Fruit fly (Drosophila melanogaster): ENCODE results near the gene SoYb.

The SoYb gene

dm6 chr2L:9954696-9955095 lies 47.8 kb downstream of the SoYb start:
- no peak for TF ChIP-seq usp (GFP tag; optimal IDR thresholded peaks at IDR 0.05)
- TF ChIP-seq CG32264 (GFP tag; optimal IDR thresholded peaks at IDR 0.05), result no peak
- TF ChIP-seq woc (GFP tag; optimal IDR thresholded peaks at IDR 0.05), result no peak
- no peak for TF ChIP-seq GATAd (GFP tag; optimal IDR thresholded peaks at IDR 0.05)
- TF ChIP-seq fru (GFP tag; optimal IDR thresholded peaks at IDR 0.05), result no peak
- TF ChIP-seq brk (GFP tag; optimal IDR thresholded peaks at IDR 0.05), result no peak
- TF ChIP-seq Hr83 (GFP tag; optimal IDR thresholded peaks at IDR 0.05; ENCODE audit: poor library complexity, severe bottlenecking), result no peak
- no peak for TF ChIP-seq h (GFP tag; optimal IDR thresholded peaks at IDR 0.05)

dm6 chr2L:9954119-9954518 lies 48.4 kb downstream of the SoYb start, which contains the start of the genes CG13126 and CG4709:
CG13126 (minus strand) TSS chr2L:9954181.
CG4709 (plus strand) TSS chr2L:9954325.
- TF ChIP-seq dmrt93B (GFP tag; optimal IDR thresholded peaks at IDR 0.05), result peak; percentile 79
- no peak for TF ChIP-seq CG32264 (GFP tag; optimal IDR thresholded peaks at IDR 0.05)
- no peak for TF ChIP-seq Dfd (GFP tag; optimal IDR thresholded peaks at IDR 0.05)
- TF ChIP-seq Vsx2 (GFP tag; optimal IDR thresholded peaks at IDR 0.05; ENCODE audit: partially characterized antibody), result no peak
- no peak for TF ChIP-seq Hr78 (GFP tag; optimal IDR thresholded peaks at IDR 0.05)
- TF ChIP-seq psq (GFP tag; optimal IDR thresholded peaks at IDR 0.05), result peak; percentile 87
- no peak for TF ChIP-seq jim (GFP tag; optimal IDR thresholded peaks at IDR 0.05)
- peak; percentile 32 for TF ChIP-seq Myc (optimal IDR thresholded peaks at IDR 0.05)
- TF ChIP-seq Hr83 (GFP tag; optimal IDR thresholded peaks at IDR 0.05; ENCODE audit: poor library complexity, severe bottlenecking), result peak; percentile 73
- no peak for TF ChIP-seq dl (GFP tag; optimal IDR thresholded peaks at IDR 0.05; ENCODE audit: insufficient read depth in 1 of 2, partially characterized antibody in 2 of 2)
- TF ChIP-seq dsf (GFP tag; optimal IDR thresholded peaks at IDR 0.05; ENCODE audit: borderline replicate concordance), result peak; percentile 58
- peak; percentile 85 for TF ChIP-seq sage (GFP tag; optimal IDR thresholded peaks at IDR 0.05)
- TF ChIP-seq HLH106 (tag; optimal IDR thresholded peaks at IDR 0.05), result peak; percentile 95
- TF ChIP-seq usp (GFP tag; optimal IDR thresholded peaks at IDR 0.05), result no peak
- peak; percentile 93 for TF ChIP-seq brk (GFP tag; optimal IDR thresholded peaks at IDR 0.05)
- TF ChIP-seq Dif (GFP tag; optimal IDR thresholded peaks at IDR 0.05; ENCODE audit: partially characterized antibody), result no peak
- TF ChIP-seq foxo (GFP tag; optimal IDR thresholded peaks at IDR 0.05), result peak in 1 of 2 experiments; percentile 92
- TF ChIP-seq lola (GFP tag; optimal IDR thresholded peaks at IDR 0.05), result no peak
- peak; percentile 77 for TF ChIP-seq sv (GFP tag; optimal IDR thresholded peaks at IDR 0.05)
- no peak for TF ChIP-seq Mio (GFP tag; optimal IDR thresholded peaks at IDR 0.05)
- TF ChIP-seq tai (GFP tag; optimal IDR thresholded peaks at IDR 0.05), result no peak
- TF ChIP-seq br (GFP tag; optimal IDR thresholded peaks at IDR 0.05), result peak; percentile 71
- TF ChIP-seq fru (GFP tag; optimal IDR thresholded peaks at IDR 0.05), result peak; percentile 79
- TF ChIP-seq h (GFP tag; optimal IDR thresholded peaks at IDR 0.05), result peak; percentile 91
- TF ChIP-seq rgr (GFP tag; optimal IDR thresholded peaks at IDR 0.05), result peak; percentile 93
- peak; percentile 81 for TF ChIP-seq Hnf4 (GFP tag; optimal IDR thresholded peaks at IDR 0.05)
- TF ChIP-seq GATAd (GFP tag; optimal IDR thresholded peaks at IDR 0.05), result peak; percentile 54
- TF ChIP-seq N (GFP tag; optimal IDR thresholded peaks at IDR 0.05), result no peak
- TF ChIP-seq OdsH (GFP tag; optimal IDR thresholded peaks at IDR 0.05), result peak; percentile 89
- TF ChIP-seq Jra (GFP tag; optimal IDR thresholded peaks at IDR 0.05), result peak; percentile 42
- no peak for TF ChIP-seq CrebA (GFP tag; optimal IDR thresholded peaks at IDR 0.05; ENCODE audit: borderline replicate concordance)
- peak; percentile 69 for TF ChIP-seq CG9705 (GFP tag; optimal IDR thresholded peaks at IDR 0.05)
- no peak for TF ChIP-seq Abd-B (GFP tag; optimal IDR thresholded peaks at IDR 0.05)
- TF ChIP-seq Sp1 (GFP tag; optimal IDR thresholded peaks at IDR 0.05), result peak; percentile 94
- peak; percentile 27 for TF ChIP-seq Rel (GFP tag; optimal IDR thresholded peaks at IDR 0.05)
- TF ChIP-seq Rel (tag; optimal IDR thresholded peaks at IDR 0.05), result peak; percentile 77
- peak; percentile 75 for TF ChIP-seq ey (GFP tag; optimal IDR thresholded peaks at IDR 0.05)
- TF ChIP-seq pan (optimal IDR thresholded peaks at IDR 0.05), result no peak
- peak; percentile 85 for TF ChIP-seq woc (GFP tag; optimal IDR thresholded peaks at IDR 0.05)
